Worm (Caenorhabditis elegans) whole organism, midembryonic: Measurements from ENCODE around the gene clec-9.
"Not testable (repeated sequence)": the region's sequence is repeated elsewhere in the genome, so short reads cannot be mapped to it uniquely, and the experiment has no call there.

Experiments used
- T22C8.4 ChIP-seq: fragments of 200-800 bp; sonication (Bioruptor generic); IDR thresholded peaks from 2 replicates; pipeline ENCODE4 v1.3.6; 2022; ENCODE audit warnings: missing genetic modification characterization, missing compliant biosample characterization
- cog-1 ChIP-seq: sonication (generic microtip); optimal IDR thresholded peaks from 2 replicates; lab custom pipeline; 2016; ENCODE audit warnings: missing genetic modification characterization, missing compliant biosample characterization
- flt-1 ChIP-seq: fragments of 200-800 bp; sonication (Bioruptor generic); IDR thresholded peaks from 2 replicates; pipeline ENCODE4 v1.3.6; 2022; ENCODE audit warnings: missing genetic modification characterization, missing compliant biosample characterization
- klf-2 ChIP-seq: fragments of 200-800 bp; sonication (Bioruptor generic); conservative IDR thresholded peaks from 2 replicates; pipeline ENCODE4 v1.3.6; 2022; ENCODE audit warnings: missing genetic modification reagents, missing genetic modification characterization, missing compliant biosample characterization
- med-1 ChIP-seq: sonication (generic microtip); optimal IDR thresholded peaks from 2 replicates; lab custom pipeline; 2017; ENCODE audit warnings: missing genetic modification characterization, mild to moderate bottlenecking, missing compliant biosample characterization, antibody characterized with exemption, missing genetic modification reagents; ENCODE audit not compliant: insufficient read depth
- ref-1 ChIP-seq: fragments of 200-800 bp; sonication (Bioruptor generic); conservative IDR thresholded peaks from 2 replicates; pipeline ENCODE4 v1.3.6; 2022; ENCODE audit warnings: missing genetic modification reagents, missing genetic modification characterization, missing compliant biosample characterization
- tab-1 ChIP-seq: fragments of 200-800 bp; sonication (Bioruptor generic); IDR thresholded peaks from 2 replicates; pipeline ENCODE4 v1.3.6; 2022; ENCODE audit warnings: missing genetic modification characterization, missing compliant biosample characterization
- ztf-23 ChIP-seq: fragments of 200-800 bp; sonication (Bioruptor generic); IDR thresholded peaks from 2 replicates; pipeline ENCODE4 v1.3.6; 2022; ENCODE audit warnings: missing genetic modification reagents, missing genetic modification characterization, missing compliant biosample characterization
- ztf-29 ChIP-seq: fragments of 200-800 bp; sonication (Bioruptor generic); IDR thresholded peaks from 2 replicates; pipeline ENCODE4 v1.3.6; 2022; ENCODE audit warnings: missing genetic modification reagents, missing genetic modification characterization, missing compliant biosample characterization

Gene clec-9

DNA sequence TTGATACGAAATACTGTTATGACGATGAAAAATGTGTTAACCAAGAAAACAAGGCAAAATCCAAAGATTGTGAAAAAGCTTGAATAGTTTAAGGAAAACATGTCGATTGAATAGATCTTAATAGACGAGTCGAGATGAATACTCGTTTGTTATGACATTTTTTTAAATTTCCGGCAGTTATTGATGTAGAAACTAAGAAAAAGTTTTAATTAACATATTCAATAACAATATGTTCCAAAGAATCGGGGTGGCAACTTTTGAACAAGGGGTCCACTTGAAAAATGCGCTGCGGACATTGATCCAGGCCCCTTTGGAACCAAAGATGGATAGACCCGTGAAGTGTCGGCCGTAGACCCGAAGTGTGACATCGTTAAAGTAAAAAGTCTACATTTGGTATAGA is 35.3 kb downstream of the clec-9 start, which contains the start of gene str-61:
Gene str-61 (minus strand): TSS at position 101 of the 400 bp plus-strand sequence.
- no peak for TF ChIP-seq ztf-23

DNA sequence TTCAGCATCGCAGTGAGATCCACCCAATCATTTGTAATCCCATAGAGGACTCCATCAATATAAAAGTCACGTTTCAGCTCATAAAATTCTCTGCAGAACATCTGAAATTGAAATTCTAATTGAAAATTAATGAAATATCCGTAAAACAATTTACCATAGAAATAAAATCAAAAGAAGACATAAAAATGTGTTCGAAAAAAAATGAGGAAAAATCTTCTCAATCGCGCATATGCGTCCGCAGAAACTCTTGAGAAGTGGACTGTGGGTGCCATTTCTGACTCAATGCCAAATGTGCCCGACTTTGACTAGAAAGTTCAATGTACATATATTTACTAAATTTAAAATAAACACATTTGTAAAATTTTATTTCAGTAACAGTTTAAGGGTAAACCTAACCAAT is 38.0 kb downstream of the clec-9 start, which contains the start of gene F14F8.9:
Gene F14F8.9 (minus strand): TSS at position 101 of the 400 bp plus-strand sequence.
- TF ChIP-seq ztf-23 (no peak), ztf-29 (no peak), med-1 (GFP tag; lab: Kevin White, UChicago) (no peak), tab-1 (no peak), ref-1 (GFP tag; lab: Robert Waterston, UW) (no peak), T22C8.4 (GFP tag; lab: Robert Waterston, UW) (no peak), cog-1 (tag; lab: Kevin White, UChicago) (no peak), klf-2 (no peak), flt-1 (GFP tag; lab: Robert Waterston, UW) (no peak)

DNA sequence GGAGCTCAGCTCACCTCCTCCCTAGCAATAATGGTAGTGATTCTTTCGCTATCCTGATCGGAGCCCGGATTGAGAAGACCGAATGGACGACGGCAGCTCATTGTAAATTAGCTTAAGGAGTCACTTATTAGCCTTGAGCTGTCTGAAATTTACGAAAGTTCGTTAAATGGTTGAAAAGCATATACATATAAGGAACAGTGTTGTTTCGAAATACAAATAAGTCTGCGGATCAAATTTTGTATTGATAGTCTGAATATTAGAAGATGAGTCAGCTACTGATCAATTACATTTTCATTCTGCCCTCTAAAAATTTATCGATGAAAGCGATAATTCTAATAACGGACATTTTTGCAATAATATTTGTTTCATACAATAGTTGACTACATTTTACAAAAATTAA is 39.8 kb downstream of the clec-9 start, which contains the start of gene F14F8.14:
Gene F14F8.14 (minus strand): TSS at position 101 of the 400 bp plus-strand sequence.
- TF ChIP-seq tab-1 (no peak), klf-2 (no peak)

DNA sequence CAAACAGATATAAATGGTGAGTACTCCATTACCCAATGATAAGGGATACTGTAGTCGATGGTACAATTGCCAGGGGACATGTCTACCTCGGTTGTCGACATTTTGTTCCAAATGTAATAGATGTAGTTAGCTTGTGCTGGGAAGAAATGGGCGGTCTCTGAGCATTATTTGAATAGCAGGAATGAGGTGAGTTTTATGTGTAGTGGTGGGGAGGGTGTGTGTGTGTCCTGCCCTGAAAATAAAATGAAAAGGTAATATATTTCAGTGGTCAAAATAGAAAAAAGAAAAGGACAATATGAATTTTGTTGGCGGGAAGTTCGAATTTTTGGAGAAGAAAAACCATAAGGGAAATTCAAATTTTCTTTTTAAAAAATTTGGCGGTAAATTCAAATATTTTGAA is 45.6 kb downstream of the clec-9 start, which contains the start of gene Y70C5B.2:
Gene Y70C5B.2 (minus strand): TSS at position 101 of the 400 bp plus-strand sequence.
- not testable (repeated sequence) for TF ChIP-seq tab-1; ztf-29; cog-1 (tag; lab: Kevin White, UChicago)
